Worm (Caenorhabditis elegans): ENCODE results near the gene nep-25.

DNA sequence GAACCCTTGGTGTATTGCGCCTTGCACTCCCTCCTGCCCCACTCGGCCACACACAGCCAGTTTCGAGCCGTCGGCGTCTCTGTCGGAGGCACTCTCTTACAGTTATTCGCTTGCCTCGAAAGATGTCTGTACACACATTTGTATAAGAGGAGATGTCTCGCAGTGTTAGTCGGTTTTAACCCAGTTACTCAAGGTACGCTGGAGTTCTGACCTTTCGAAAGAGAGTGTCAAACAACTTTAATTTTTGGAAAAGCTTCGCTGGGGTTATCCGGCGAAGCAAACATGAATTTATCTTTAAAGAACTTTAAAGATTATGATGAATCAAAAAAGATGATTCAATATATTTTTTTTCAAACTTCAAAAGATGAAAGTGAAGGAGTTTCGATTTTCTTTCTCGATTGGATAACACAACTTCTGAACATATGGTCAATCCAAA, 2.7 kb downstream of the nep-25 start:
- peak; percentile 97 for TF ChIP-seq W03F9.2 (tag; optimal IDR thresholded peaks at IDR 0.05)
- peak; percentile 92 for TF ChIP-seq dao-5 (tag; optimal IDR thresholded peaks at IDR 0.05)
- peak; percentile 99 for TF ChIP-seq him-1 (tag; optimal IDR thresholded peaks at IDR 0.05)

Data from whole organism, L4/young adult.